Worm (Caenorhabditis elegans): ENCODE data around the gene C16C10.9.

The C16C10.9 gene

DNA sequence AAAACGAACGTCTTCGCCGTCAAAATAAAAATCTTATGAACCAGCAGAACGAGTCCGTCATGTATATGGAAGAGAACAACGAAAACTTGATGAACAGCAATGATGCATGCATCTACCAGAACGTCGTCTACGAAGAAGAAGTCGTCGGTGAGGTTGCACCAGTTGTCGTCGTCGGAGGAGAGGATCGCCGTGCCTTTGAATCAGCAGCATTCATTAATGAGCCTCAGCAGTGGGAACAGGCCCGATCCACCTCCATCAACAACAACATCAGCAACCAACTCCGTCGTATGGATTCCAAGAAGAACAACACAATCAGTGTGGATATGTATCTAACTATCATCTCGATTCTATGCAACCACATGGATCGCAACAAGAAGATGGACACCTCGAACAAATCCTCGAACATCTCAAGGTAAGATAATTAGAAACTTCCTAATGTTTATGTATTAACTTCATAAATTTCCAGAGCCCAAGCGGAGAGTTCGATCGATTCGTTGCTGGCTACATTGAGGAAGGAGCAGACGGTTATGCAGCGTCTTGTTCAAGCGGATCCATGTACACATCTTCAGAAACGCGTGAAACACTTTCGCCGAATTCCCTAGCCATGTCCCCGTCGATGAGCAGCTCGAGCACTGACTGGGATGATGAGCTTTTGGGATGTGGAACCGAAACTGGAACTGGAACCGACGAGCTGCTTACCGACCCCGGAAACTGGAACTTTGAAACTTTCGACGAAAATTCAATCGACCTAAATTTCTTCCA lies 37.3 kb upstream of the C16C10.9 start:
- TF ChIP-seq ceh-2 (tag; optimal IDR thresholded peaks at IDR 0.05): no peak
- TF ChIP-seq unc-42 (tag; optimal IDR thresholded peaks at IDR 0.05): no peak
- no peak for TF ChIP-seq dve-1 (tag; optimal IDR thresholded peaks at IDR 0.05)
- no peak for TF ChIP-seq ceh-22 (tag; optimal IDR thresholded peaks at IDR 0.05)
- no peak for TF ChIP-seq pros-1 (tag; optimal IDR thresholded peaks at IDR 0.05)
- no peak for TF ChIP-seq pha-4 (tag; optimal IDR thresholded peaks at IDR 0.05)
- no peak for TF ChIP-seq tbx-7 (tag; optimal IDR thresholded peaks at IDR 0.05)
- no peak for TF ChIP-seq sox-4 (tag; optimal IDR thresholded peaks at IDR 0.05)

ce11 chrIII:4193659-4194103 lies 36.5 kb upstream of the C16C10.9 start, which contains the start of gene xbp-1:
TSS of gene xbp-1 (plus strand) at chrIII:4193809.
- TF ChIP-seq ceh-19 (GFP tag; optimal IDR thresholded peaks at IDR 0.05): no peak
- no peak for TF ChIP-seq mec-3 (tag; optimal IDR thresholded peaks at IDR 0.05; ENCODE audit: borderline replicate concordance)
- no peak for TF ChIP-seq ceh-22 (tag; optimal IDR thresholded peaks at IDR 0.05)
- peak; percentile 2 for TF ChIP-seq sdc-2 (tag; optimal IDR thresholded peaks at IDR 0.05)
- peak; percentile 22 for TF ChIP-seq madf-2 (tag; optimal IDR thresholded peaks at IDR 0.05)
- no peak for TF ChIP-seq gmeb-2 (tag; optimal IDR thresholded peaks at IDR 0.05)
- peak; percentile 11 for TF ChIP-seq C08G9.2 (tag; optimal IDR thresholded peaks at IDR 0.05)
- TF ChIP-seq fkh-10 (GFP tag; optimal IDR thresholded peaks at IDR 0.05): peak; percentile 20
- no peak for TF ChIP-seq fax-1 (tag; optimal IDR thresholded peaks at IDR 0.05)
- peak; percentile 59 for TF ChIP-seq pqm-1 (tag; optimal IDR thresholded peaks at IDR 0.05)
- peak; percentile 62 for TF ChIP-seq hlh-30 (tag; optimal IDR thresholded peaks at IDR 0.05; ENCODE audit: insufficient read depth)
- TF ChIP-seq tbx-2 (tag; optimal IDR thresholded peaks at IDR 0.05): peak; percentile 69
- TF ChIP-seq ref-2 (tag; optimal IDR thresholded peaks at IDR 0.05): peak; percentile 68
- TF ChIP-seq unc-55 (GFP tag; optimal IDR thresholded peaks at IDR 0.05): peak; percentile 90
- peak; percentile 51 for TF ChIP-seq unc-42 (tag; optimal IDR thresholded peaks at IDR 0.05)
- TF ChIP-seq pax-1 (tag; optimal IDR thresholded peaks at IDR 0.05): peak; percentile 77
- peak; percentile 76 for TF ChIP-seq elt-2 (tag; optimal IDR thresholded peaks at IDR 0.05)
- peak; percentile 76 for TF ChIP-seq rnt-1 (tag; optimal IDR thresholded peaks at IDR 0.05)
- no peak for TF ChIP-seq pag-3 (tag; optimal IDR thresholded peaks at IDR 0.05; ENCODE audit: borderline replicate concordance)
- no peak for TF ChIP-seq npax-4 (tag; optimal IDR thresholded peaks at IDR 0.05)
- peak; percentile 87 for TF ChIP-seq nfya-1 (tag; optimal IDR thresholded peaks at IDR 0.05)
- no peak for TF ChIP-seq eyg-1 (tag; optimal IDR thresholded peaks at IDR 0.05)
- TF ChIP-seq syd-9 (tag; optimal IDR thresholded peaks at IDR 0.05): no peak
- TF ChIP-seq ztf-16 (tag; optimal IDR thresholded peaks at IDR 0.05): no peak
- TF ChIP-seq odd-2 (tag; optimal IDR thresholded peaks at IDR 0.05): no peak
- peak; percentile 38 for TF ChIP-seq ets-4 (tag; optimal IDR thresholded peaks at IDR 0.05)
- peak; percentile 71 for TF ChIP-seq ceh-18 (tag; optimal IDR thresholded peaks at IDR 0.05)
- TF ChIP-seq ceh-31 (tag; optimal IDR thresholded peaks at IDR 0.05): peak; percentile 71
- TF ChIP-seq hlh-15 (tag; optimal IDR thresholded peaks at IDR 0.05): no peak
- TF ChIP-seq dmd-4 (tag; optimal IDR thresholded peaks at IDR 0.05; ENCODE audit: borderline replicate concordance): peak; percentile 41
- TF ChIP-seq ceh-14 (tag; optimal IDR thresholded peaks at IDR 0.05): peak; percentile 38
- TF ChIP-seq dve-1 (tag; optimal IDR thresholded peaks at IDR 0.05): peak; percentile 87
- TF ChIP-seq ama-1 (optimal IDR thresholded peaks at IDR 0.05): peak; percentile 23

ce11 chrIII:4191091-4191638 lies 34.0 kb upstream of the C16C10.9 start, which contains the start of gene dnj-16:
TSS of gene dnj-16 (plus strand) at chrIII:4191141.
- TF ChIP-seq pag-3 (tag; optimal IDR thresholded peaks at IDR 0.05; ENCODE audit: borderline replicate concordance) (no peak), unc-55 (GFP tag; optimal IDR thresholded peaks at IDR 0.05) (peak; percentile 26), unc-42 (tag; optimal IDR thresholded peaks at IDR 0.05) (peak; percentile 58), nfya-1 (tag; optimal IDR thresholded peaks at IDR 0.05) (peak; percentile 4), ceh-31 (tag; optimal IDR thresholded peaks at IDR 0.05) (peak; percentile 52), ceh-48 (tag; optimal IDR thresholded peaks at IDR 0.05) (peak; percentile 61), ceh-19 (GFP tag; optimal IDR thresholded peaks at IDR 0.05) (no peak)
